Fruit fly (Drosophila melanogaster) whole organism, pupa: Measurements from ENCODE around the gene CG1542.

Experiments
- CG10348 ChIP-seq: fragments of 200-800 bp; sonication (Bioruptor generic); IDR thresholded peaks from 2 replicates; pipeline ENCODE4 v1.3.6; 2022; ENCODE audit warnings: missing biosample characterization, missing genetic modification characterization
- CG12605 ChIP-seq: fragments of 200-800 bp; sonication (Bioruptor generic); IDR thresholded peaks from 2 replicates; pipeline ENCODE4 v1.3.6; 2022; ENCODE audit warnings: missing biosample characterization, missing genetic modification characterization
- CG15710 ChIP-seq: fragments of 200-800 bp; sonication (Bioruptor generic); optimal IDR thresholded peaks from 2 replicates; lab custom pipeline; 2018; ENCODE audit warnings: missing biosample characterization, mild to moderate bottlenecking, missing genetic modification characterization, moderate library complexity
- CG32121 ChIP-seq: fragments of 200-800 bp; sonication (Bioruptor generic); IDR thresholded peaks from 2 replicates; pipeline ENCODE4 v1.3.6; 2022; ENCODE audit warnings: missing biosample characterization, missing genetic modification characterization
- CG34367 ChIP-seq: fragments of 200-800 bp; sonication (Bioruptor generic); optimal IDR thresholded peaks from 2 replicates; lab custom pipeline; 2018; ENCODE audit warnings: missing biosample characterization, mild to moderate bottlenecking, missing genetic modification characterization
- CG4496 ChIP-seq: fragments of 200-800 bp; sonication (Bioruptor generic); IDR thresholded peaks from 3 replicates; pipeline ENCODE4 v1.3.6; 2022; ENCODE audit warnings: missing biosample characterization, missing genetic modification characterization
- CG9948 ChIP-seq: fragments of 200-800 bp; sonication (Bioruptor generic); optimal IDR thresholded peaks from 2 replicates; lab custom pipeline; 2018; ENCODE audit warnings: missing biosample characterization, mild to moderate bottlenecking, missing genetic modification characterization, moderate library complexity
- D1 ChIP-seq: fragments of 200-800 bp; sonication (Bioruptor generic); optimal IDR thresholded peaks from 2 replicates; lab custom pipeline; 2018; ENCODE audit warnings: missing biosample characterization, mild to moderate bottlenecking, missing genetic modification characterization, moderate library complexity
- EcR ChIP-seq: fragments of 200-800 bp; sonication (Bioruptor generic); optimal IDR thresholded peaks from 3 replicates; lab custom pipeline; 2019; ENCODE audit warnings: missing biosample characterization, missing genetic modification characterization, mild to moderate bottlenecking, moderate library complexity, missing genetic modification reagents
- Pif1B ChIP-seq: fragments of 200-800 bp; sonication (Bioruptor generic); optimal IDR thresholded peaks from 3 replicates; lab custom pipeline; 2016; ENCODE audit warnings: missing biosample characterization, missing genetic modification characterization
- Snoo ChIP-seq: fragments of 200-800 bp; sonication (Bioruptor generic); optimal IDR thresholded peaks from 3 replicates; lab custom pipeline; 2017; ENCODE audit warnings: missing biosample characterization, mild to moderate bottlenecking, missing genetic modification characterization, inconsistent platforms
- fd96Ca ChIP-seq: fragments of 200-800 bp; sonication (Bioruptor generic); IDR thresholded peaks from 3 replicates; pipeline ENCODE4 v1.3.6; 2022; ENCODE audit warnings: missing biosample characterization, missing genetic modification characterization

dm6 chr3R:31194627-31195026 is 18.6 kb upstream of the CG1542 start:
- no peak for TF ChIP-seq CG32121
- no peak for TF ChIP-seq CG12605 (GFP tag; lab: Robert Waterston, UW)
- no peak for TF ChIP-seq CG15710 (tag; lab: Kevin White, UChicago)
- no peak for TF ChIP-seq Snoo (tag; lab: Kevin White, UChicago)
- no peak for TF ChIP-seq Pif1B (GFP tag; lab: Kevin White, UChicago)
- no peak for TF ChIP-seq CG10348 (GFP tag; lab: Robert Waterston, UW)
- no peak for TF ChIP-seq fd96Ca (GFP tag; lab: Robert Waterston, UW)
- no peak for TF ChIP-seq EcR (GFP tag; lab: Kevin White, UChicago)
- TF ChIP-seq D1 (tag; lab: Kevin White, UChicago), result no peak
- no peak for TF ChIP-seq CG4496 (GFP tag; lab: Robert Waterston, UW)
- no peak for TF ChIP-seq CG34367 (tag; lab: Kevin White, UChicago)
- TF ChIP-seq CG9948, result no peak
